Fruit fly (Drosophila melanogaster): Measurements from ENCODE around the gene CG43373.

The CG43373 gene

dm6 chr3L:16489822-16490582 is 53.2 kb downstream of the CG43373 start:
- no peak for TF ChIP-seq Hr96 (GFP tag; optimal IDR thresholded peaks at IDR 0.05)
- TF ChIP-seq CG1620 (GFP tag; optimal IDR thresholded peaks at IDR 0.05), result no peak
- no peak for TF ChIP-seq Clk (GFP tag; optimal IDR thresholded peaks at IDR 0.05)
- TF ChIP-seq kay (GFP tag; ENCODE audit: borderline replicate concordance), result no peak
- no peak for TF ChIP-seq toe (GFP tag; optimal IDR thresholded peaks at IDR 0.05)

- TF ChIP-seq cnc (optimal IDR thresholded peaks at IDR 0.05) (no peak), pad (GFP tag; optimal IDR thresholded peaks at IDR 0.05) (no peak), bab1 (GFP tag; optimal IDR thresholded peaks at IDR 0.05) (no peak), CG5204 (GFP tag; optimal IDR thresholded peaks at IDR 0.05) (no peak), ovo (GFP tag; optimal IDR thresholded peaks at IDR 0.05) (no peak), CG12768 (GFP tag; optimal IDR thresholded peaks at IDR 0.05) (no peak), cic (GFP tag; optimal IDR thresholded peaks at IDR 0.05) (no peak), CG11617 (GFP tag; optimal IDR thresholded peaks at IDR 0.05) (no peak), CG7101 (tag; optimal IDR thresholded peaks at IDR 0.05) (no peak), Mnt (GFP tag; optimal IDR thresholded peaks at IDR 0.05) (no peak), Hr96 (GFP tag; optimal IDR thresholded peaks at IDR 0.05) (no peak), CG1620 (GFP tag; optimal IDR thresholded peaks at IDR 0.05) (no peak), CG33017 (tag; optimal IDR thresholded peaks at IDR 0.05) (no peak), tj (GFP tag; optimal IDR thresholded peaks at IDR 0.05) (no peak), kay (GFP tag; ENCODE audit: borderline replicate concordance) (no peak), CG7045 (GFP tag; optimal IDR thresholded peaks at IDR 0.05) (no peak), CG14711 (tag; optimal IDR thresholded peaks at IDR 0.05) (no peak), Clk (GFP tag; optimal IDR thresholded peaks at IDR 0.05) (no peak)
Measured at dm6 chr3L:16489283-16489682, 53.9 kb downstream of the CG43373 start.

dm6 chr3L:16488483-16489258 is 54.5 kb downstream of the CG43373 start:
- TF ChIP-seq CG14711 (tag; optimal IDR thresholded peaks at IDR 0.05) (no peak), Crg-1 (GFP tag; optimal IDR thresholded peaks at IDR 0.05) (no peak), pad (GFP tag; optimal IDR thresholded peaks at IDR 0.05) (no peak), cic (GFP tag; optimal IDR thresholded peaks at IDR 0.05) (no peak), Hr96 (GFP tag; optimal IDR thresholded peaks at IDR 0.05) (no peak), cnc (optimal IDR thresholded peaks at IDR 0.05) (no peak), bab1 (GFP tag; optimal IDR thresholded peaks at IDR 0.05) (no peak), kay (GFP tag; ENCODE audit: borderline replicate concordance) (no peak), CG7101 (tag; optimal IDR thresholded peaks at IDR 0.05) (no peak), CG11617 (GFP tag; optimal IDR thresholded peaks at IDR 0.05) (no peak)

dm6 chr3L:16487812-16488211 is 55.4 kb downstream of the CG43373 start:
- no peak for TF ChIP-seq Clk (GFP tag; optimal IDR thresholded peaks at IDR 0.05)

- TF ChIP-seq CG14711 (tag; optimal IDR thresholded peaks at IDR 0.05) (no peak), bab1 (GFP tag; optimal IDR thresholded peaks at IDR 0.05) (no peak), CG12768 (GFP tag; optimal IDR thresholded peaks at IDR 0.05) (no peak), Mnt (GFP tag; optimal IDR thresholded peaks at IDR 0.05) (no peak), cnc (optimal IDR thresholded peaks at IDR 0.05) (no peak), Hr96 (GFP tag; optimal IDR thresholded peaks at IDR 0.05) (no peak), CG7045 (GFP tag; optimal IDR thresholded peaks at IDR 0.05) (no peak), ovo (GFP tag; optimal IDR thresholded peaks at IDR 0.05) (no peak), tj (GFP tag; optimal IDR thresholded peaks at IDR 0.05) (no peak), CG7101 (tag; optimal IDR thresholded peaks at IDR 0.05) (no peak), CG11617 (GFP tag; optimal IDR thresholded peaks at IDR 0.05) (no peak), CG33017 (tag; optimal IDR thresholded peaks at IDR 0.05) (no peak), Crg-1 (GFP tag; optimal IDR thresholded peaks at IDR 0.05) (no peak), kay (GFP tag; ENCODE audit: borderline replicate concordance) (no peak), pad (GFP tag; optimal IDR thresholded peaks at IDR 0.05) (no peak), Clk (GFP tag; optimal IDR thresholded peaks at IDR 0.05) (no peak), CG1620 (GFP tag; optimal IDR thresholded peaks at IDR 0.05) (no peak), cic (GFP tag; optimal IDR thresholded peaks at IDR 0.05) (no peak)
Measured at dm6 chr3L:16486502-16486901, 56.7 kb downstream of the CG43373 start.

- TF ChIP-seq Clk (GFP tag; optimal IDR thresholded peaks at IDR 0.05), result no peak
- no peak for TF ChIP-seq toe (GFP tag; optimal IDR thresholded peaks at IDR 0.05)
- TF ChIP-seq tj (GFP tag; optimal IDR thresholded peaks at IDR 0.05), result no peak
- no peak for TF ChIP-seq ovo (GFP tag; optimal IDR thresholded peaks at IDR 0.05)
- TF ChIP-seq CG5204 (GFP tag; optimal IDR thresholded peaks at IDR 0.05), result no peak
- no peak for TF ChIP-seq CG12768 (GFP tag; optimal IDR thresholded peaks at IDR 0.05)
- no peak for TF ChIP-seq CG33017 (tag; optimal IDR thresholded peaks at IDR 0.05)
Measured at dm6 chr3L:16484739-16485524, 58.2 kb downstream of the CG43373 start.

Data from whole organism, adult.